Fruit fly (Drosophila melanogaster) whole organism, pupa: ENCODE measurements around the gene CtsB.

Experiments used
- CG14655 ChIP-seq: fragments of 200-800 bp; sonication (Bioruptor generic); optimal IDR thresholded peaks from 3 replicates; lab custom pipeline; 2017; ENCODE audit warnings: mild to moderate bottlenecking, missing biosample characterization, missing genetic modification reagents, missing genetic modification characterization
- CG8159 ChIP-seq: fragments of 200-800 bp; sonication (Bioruptor generic); optimal IDR thresholded peaks from 3 replicates; lab custom pipeline; 2018; ENCODE audit warnings: missing biosample characterization, mild to moderate bottlenecking, missing genetic modification characterization, moderate library complexity
- CG9948 ChIP-seq: fragments of 200-800 bp; sonication (Bioruptor generic); optimal IDR thresholded peaks from 2 replicates; lab custom pipeline; 2018; ENCODE audit warnings: missing biosample characterization, mild to moderate bottlenecking, missing genetic modification characterization, moderate library complexity

DNA sequence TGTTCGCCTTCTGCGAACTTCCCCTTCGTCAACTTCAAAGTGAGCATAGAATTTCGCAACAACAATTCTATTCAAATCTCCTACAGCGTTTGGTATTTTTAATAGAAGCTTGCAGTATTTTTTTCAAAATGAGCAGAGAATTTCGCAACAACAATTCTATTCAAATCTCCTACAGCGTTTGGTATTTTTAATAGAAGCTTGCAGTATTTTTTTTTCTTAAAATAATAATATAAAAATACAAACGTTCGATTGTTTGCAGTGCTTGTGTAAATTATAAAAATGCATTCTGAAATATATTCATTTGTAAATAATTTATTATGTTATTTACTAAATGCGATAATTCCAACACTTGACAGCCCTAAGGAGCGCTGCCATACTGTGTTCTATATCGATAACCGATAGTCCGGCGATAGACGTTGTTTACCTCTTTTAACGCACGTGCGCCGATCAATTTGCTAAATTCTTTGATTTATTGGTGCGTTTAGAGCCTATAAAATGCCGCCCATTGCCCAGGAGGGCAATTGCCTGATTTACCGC is 25.1 kb downstream of the CtsB start, which contains the start of the genes CG32625 and Rtc1:
- TF ChIP-seq CG8159 (tag; lab: Kevin White, UChicago) (peak; percentile 7), CG9948 (tag; lab: Kevin White, UChicago) (no peak), CG14655 (GFP tag; lab: Kevin White, UChicago) (no peak)
